Worm (Caenorhabditis elegans) whole organism, L2 larva: Measurements from ENCODE around the gene rps-5.
A peak's percentile ranks its signal among the peaks of the same experiment; 100 is the strongest.
"Not testable (repeated sequence)": the region's sequence is repeated elsewhere in the genome, so short reads cannot be mapped to it uniquely, and the experiment has no call there.

Source experiments
- C34F6.9 ChIP-seq: fragments of 150-350 bp; optimal IDR thresholded peaks from 2 replicates; lab custom pipeline; 2014; ENCODE audit warnings: missing biosample characterization, missing genetic modification characterization
- F13H6.1 ChIP-seq: sonication (generic microtip); optimal IDR thresholded peaks from 2 replicates; lab custom pipeline; 2016; ENCODE audit warnings: missing genetic modification characterization, missing compliant biosample characterization
- R02D3.7 ChIP-seq: fragments of 150-350 bp; optimal IDR thresholded peaks from 2 replicates; lab custom pipeline; 2014; ENCODE audit warnings: missing biosample characterization, missing genetic modification characterization
- Y55F3AM.14 ChIP-seq: fragments of 200-800 bp; sonication (Bioruptor generic); optimal IDR thresholded peaks from 2 replicates; lab custom pipeline; 2018; ENCODE audit warnings: mild to moderate bottlenecking, missing genetic modification characterization, missing compliant biosample characterization
- ZK546.5 ChIP-seq: sonication (generic microtip); optimal IDR thresholded peaks from 2 replicates; lab custom pipeline; 2017; ENCODE audit warnings: missing biosample characterization, missing genetic modification characterization
- alr-1 ChIP-seq: fragments of 150-350 bp; optimal IDR thresholded peaks from 2 replicates; lab custom pipeline; 2014; ENCODE audit warnings: missing biosample characterization, missing genetic modification characterization
- aly-2 ChIP-seq: fragments of 150-350 bp; optimal IDR thresholded peaks from 2 replicates; lab custom pipeline; 2014; ENCODE audit warnings: missing biosample characterization, missing genetic modification characterization
- ama-1 ChIP-seq: fragments of 150-350 bp; optimal IDR thresholded peaks from 2 replicates; lab custom pipeline; 2018; ENCODE audit warnings: inconsistent platforms
- ceh-82 ChIP-seq: fragments of 150-350 bp; optimal IDR thresholded peaks from 2 replicates; lab custom pipeline; 2014; ENCODE audit warnings: missing biosample characterization, missing genetic modification characterization
- crh-2 ChIP-seq: sonication (generic microtip); optimal IDR thresholded peaks from 2 replicates; lab custom pipeline; 2017; ENCODE audit warnings: missing biosample characterization, missing genetic modification characterization
- dmd-4 ChIP-seq: sonication (generic microtip); optimal IDR thresholded peaks from 2 replicates; lab custom pipeline; 2017; ENCODE audit warnings: missing biosample characterization, missing genetic modification characterization
- egl-27 ChIP-seq: sonication (generic microtip); optimal IDR thresholded peaks from 3 replicates; lab custom pipeline; 2017; ENCODE audit warnings: missing biosample characterization, missing genetic modification reagents, missing genetic modification characterization
- elt-1 ChIP-seq: fragments of 150-350 bp; optimal IDR thresholded peaks from 2 replicates; lab custom pipeline; 2014; ENCODE audit warnings: missing biosample characterization, missing genetic modification characterization
- elt-3 ChIP-seq: sonication (generic microtip); optimal IDR thresholded peaks from 2 replicates; lab custom pipeline; 2017; ENCODE audit warnings: missing biosample characterization, missing genetic modification characterization
- fos-1 ChIP-seq: fragments of 150-350 bp; optimal IDR thresholded peaks from 2 replicates; lab custom pipeline; 2014; ENCODE audit warnings: missing biosample characterization, missing genetic modification characterization
- lin-11 ChIP-seq: fragments of 150-350 bp; sonication (generic microtip); optimal IDR thresholded peaks from 2 replicates; lab custom pipeline; 2014; ENCODE audit warnings: missing biosample characterization, missing genetic modification characterization, inconsistent platforms, mixed read lengths
- lin-13 ChIP-seq: fragments of 150-350 bp; optimal IDR thresholded peaks from 2 replicates; lab custom pipeline; 2014; ENCODE audit warnings: missing biosample characterization, missing genetic modification reagents, missing genetic modification characterization
- lin-39 ChIP-seq: fragments of 150-350 bp; optimal IDR thresholded peaks from 2 replicates; lab custom pipeline; 2014; ENCODE audit warnings: missing biosample characterization, missing genetic modification reagents, missing genetic modification characterization
- lsy-2 ChIP-seq, 2 experiments: fragments of 150-350 bp in 1 of 2; sonication (generic microtip) in 1 of 2; optimal IDR thresholded peaks; 2 replicates each; lab custom pipeline; 2014 to 2017; ENCODE audit warnings: missing biosample characterization in 2 of 2, missing genetic modification characterization in 2 of 2
- mab-5 ChIP-seq: fragments of 150-350 bp; optimal IDR thresholded peaks from 2 replicates; lab custom pipeline; 2014; ENCODE audit warnings: missing biosample characterization, missing genetic modification characterization
- mbf-1 ChIP-seq: sonication (generic microtip); optimal IDR thresholded peaks from 2 replicates; lab custom pipeline; 2017; ENCODE audit warnings: missing biosample characterization, missing genetic modification characterization
- mdl-1 ChIP-seq, 2 experiments: fragments of 150-350 bp in 1 of 2; sonication (generic microtip) in 1 of 2; optimal IDR thresholded peaks; 2 replicates each; lab custom pipeline; 2017; ENCODE audit warnings: missing biosample characterization in 2 of 2, missing genetic modification characterization in 2 of 2
- nhr-10 ChIP-seq: sonication (generic microtip); optimal IDR thresholded peaks from 2 replicates; lab custom pipeline; 2017; ENCODE audit warnings: missing biosample characterization, missing genetic modification characterization
- nhr-11 ChIP-seq: fragments of 150-350 bp; optimal IDR thresholded peaks from 2 replicates; lab custom pipeline; 2014; ENCODE audit warnings: missing biosample characterization, missing genetic modification characterization
- nhr-12 ChIP-seq: fragments of 150-350 bp; optimal IDR thresholded peaks from 2 replicates; lab custom pipeline; 2014; ENCODE audit warnings: missing biosample characterization, missing genetic modification characterization
- nhr-21 ChIP-seq: fragments of 150-350 bp; optimal IDR thresholded peaks from 2 replicates; lab custom pipeline; 2014; ENCODE audit warnings: missing biosample characterization, missing genetic modification characterization
- nhr-23 ChIP-seq: fragments of 150-350 bp; optimal IDR thresholded peaks from 2 replicates; lab custom pipeline; 2014; ENCODE audit warnings: missing biosample characterization, missing genetic modification reagents, missing genetic modification characterization
- nhr-237 ChIP-seq: fragments of 150-350 bp; optimal IDR thresholded peaks from 2 replicates; lab custom pipeline; 2014; ENCODE audit warnings: missing biosample characterization, missing genetic modification characterization
- nhr-25 ChIP-seq: fragments of 150-350 bp; sonication (generic microtip); optimal IDR thresholded peaks from 3 replicates; lab custom pipeline; 2014; ENCODE audit warnings: missing biosample characterization, missing genetic modification characterization
- nhr-6 ChIP-seq: fragments of 150-350 bp; optimal IDR thresholded peaks from 2 replicates; lab custom pipeline; 2014; ENCODE audit warnings: missing biosample characterization, missing genetic modification characterization
- nhr-77 ChIP-seq: fragments of 150-350 bp; optimal IDR thresholded peaks from 2 replicates; lab custom pipeline; 2014; ENCODE audit warnings: missing biosample characterization, missing genetic modification characterization
- peb-1 ChIP-seq: fragments of 150-350 bp; optimal IDR thresholded peaks from 2 replicates; lab custom pipeline; 2014; ENCODE audit warnings: missing biosample characterization, missing genetic modification characterization
- skn-1 ChIP-seq: sonication (generic microtip); optimal IDR thresholded peaks from 2 replicates; lab custom pipeline; 2017; ENCODE audit warnings: missing biosample characterization, missing genetic modification characterization
- sma-3 ChIP-seq: sonication (generic microtip); optimal IDR thresholded peaks from 2 replicates; lab custom pipeline; 2016; ENCODE audit warnings: missing genetic modification reagents, missing genetic modification characterization, missing compliant biosample characterization
- sma-9 ChIP-seq, 2 experiments: fragments of 150-350 bp in 1 of 2; sonication (generic microtip) in 1 of 2; optimal IDR thresholded peaks; 2 replicates each; lab custom pipeline; 2014 to 2016; ENCODE audit warnings: missing genetic modification characterization in 2 of 2, mild to moderate bottlenecking in 1 of 2, missing biosample characterization in 1 of 2, missing compliant biosample characterization in 1 of 2, missing genetic modification reagents in 1 of 2, moderate library complexity in 1 of 2
- snpc-4 ChIP-seq: fragments of 150-350 bp; optimal IDR thresholded peaks from 2 replicates; lab custom pipeline; 2014; ENCODE audit warnings: missing biosample characterization, missing genetic modification characterization
- unc-39 ChIP-seq: fragments of 150-350 bp; optimal IDR thresholded peaks from 2 replicates; lab custom pipeline; 2014; ENCODE audit warnings: missing biosample characterization, missing genetic modification characterization
- unc-55 ChIP-seq: fragments of 150-350 bp; sonication (generic microtip); optimal IDR thresholded peaks from 3 replicates; lab custom pipeline; 2014; ENCODE audit warnings: missing biosample characterization, missing genetic modification reagents, missing genetic modification characterization
- unc-62 ChIP-seq: fragments of 150-350 bp; optimal IDR thresholded peaks from 2 replicates; lab custom pipeline; 2014; ENCODE audit warnings: missing biosample characterization, missing genetic modification reagents, missing genetic modification characterization
- zag-1 ChIP-seq: fragments of 150-350 bp; optimal IDR thresholded peaks from 2 replicates; lab custom pipeline; 2014; ENCODE audit warnings: missing biosample characterization, missing genetic modification characterization
- ztf-1 ChIP-seq: fragments of 200-800 bp; sonication (Bioruptor generic); conservative IDR thresholded peaks from 2 replicates; pipeline ENCODE4 v1.3.6; 2022; ENCODE audit warnings: missing genetic modification characterization, missing compliant biosample characterization
- ztf-11 ChIP-seq: sonication (generic microtip); optimal IDR thresholded peaks from 2 replicates; lab custom pipeline; 2017; ENCODE audit warnings: missing biosample characterization, missing genetic modification characterization
- ztf-4 ChIP-seq: fragments of 150-350 bp; optimal IDR thresholded peaks from 2 replicates; lab custom pipeline; 2014; ENCODE audit warnings: missing biosample characterization, missing genetic modification characterization

Gene rps-5

DNA sequence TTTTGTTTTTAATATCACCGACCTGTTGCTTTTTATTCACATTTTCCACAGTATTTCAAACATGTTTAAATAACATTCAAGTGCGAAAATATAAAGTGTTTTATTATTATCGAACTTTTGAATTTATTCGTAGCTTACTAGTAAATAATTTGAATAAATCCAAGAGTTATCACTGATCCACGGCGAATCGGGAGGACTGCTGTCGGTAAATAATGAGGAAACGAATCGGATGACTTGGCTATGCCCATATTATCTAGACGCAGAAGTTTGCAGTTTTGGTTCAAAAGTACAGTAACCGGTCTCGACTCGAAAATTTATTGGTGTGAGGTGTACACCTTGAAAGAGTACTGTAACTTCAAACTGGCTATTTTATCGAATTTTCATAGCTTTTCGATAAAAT is 45.7 kb upstream of the rps-5 start:
- no peak for TF ChIP-seq aly-2 (tag; lab: Kevin White, UChicago)
- no peak for TF ChIP-seq sma-9 (GFP tag; optimal IDR thresholded peaks at IDR 0.05; lab: Kevin White, UChicago)
- TF ChIP-seq sma-9 (tag; optimal IDR thresholded peaks at IDR 0.05; lab: Kevin White, UChicago) = no peak
- no peak for TF ChIP-seq C34F6.9 (tag; lab: Kevin White, UChicago)
- TF ChIP-seq mab-5 (tag; lab: Kevin White, UChicago) = no peak
- TF ChIP-seq sma-3 = no peak
- no peak for TF ChIP-seq F13H6.1
- no peak for TF ChIP-seq ZK546.5
- TF ChIP-seq zag-1 (tag; lab: Kevin White, UChicago) = no peak
- no peak for TF ChIP-seq nhr-11 (tag; lab: Kevin White, UChicago)
- no peak for TF ChIP-seq nhr-10 (tag; lab: Kevin White, UChicago)
- TF ChIP-seq unc-62 = no peak
- TF ChIP-seq ceh-82 (tag; lab: Kevin White, UChicago) = no peak
- TF ChIP-seq alr-1 (tag; lab: Kevin White, UChicago) = no peak
- no peak for TF ChIP-seq unc-39 (tag; lab: Kevin White, UChicago)
- TF ChIP-seq ztf-11 (tag; lab: Kevin White, UChicago) = no peak
- TF ChIP-seq lin-13 (GFP tag; lab: Kevin White, UChicago) = no peak
- no peak for TF ChIP-seq elt-1

- not testable (repeated sequence) for TF ChIP-seq lin-39; nhr-237 (tag; lab: Kevin White, UChicago); mdl-1 (tag; optimal IDR thresholded peaks at IDR 0.05; lab: Kevin White, UChicago)
- TF ChIP-seq, all 48 proteins: peak for 0; not testable (repeated sequence) for 48
These were observed 43.7 kb upstream of the rps-5 start, which contains the start of gene C08F8.3 for ce11 chrIV:11154425-11155114. Gene C08F8.3 (plus strand): TSS chrIV:11155044.

DNA sequence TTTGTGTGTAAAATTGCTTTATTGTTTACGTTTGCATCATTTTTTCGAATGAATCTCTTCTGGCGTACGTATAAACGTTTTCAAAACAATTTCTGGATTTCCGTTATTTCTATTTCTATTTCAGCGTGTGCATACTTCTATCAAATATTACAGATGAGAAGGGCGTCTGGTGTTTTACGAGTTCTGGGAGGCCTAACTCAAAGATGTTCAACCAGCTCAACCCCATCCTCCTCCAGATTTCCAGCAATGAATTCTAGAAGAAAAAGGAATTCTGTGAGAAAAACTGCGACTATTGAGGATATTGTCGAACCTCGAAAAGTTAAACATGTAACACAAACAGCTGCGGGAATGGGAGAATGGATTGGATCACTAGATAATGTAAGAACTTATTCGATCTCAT is 40.0 kb upstream of the rps-5 start, which contains the start of gene C08F8.2:
C08F8.2 (plus strand) TSS at position 154 of the 400 bp plus-strand sequence.
- no peak for TF ChIP-seq mdl-1 (tag; optimal IDR thresholded peaks at IDR 0.05; lab: Kevin White, UChicago)
- TF ChIP-seq skn-1 (tag; lab: Kevin White, UChicago) = no peak
- peak; percentile 1 for TF ChIP-seq ama-1 (lab: Kevin White, UChicago)
- TF ChIP-seq lsy-2 (tag; optimal IDR thresholded peaks at IDR 0.05; lab: Kevin White, UChicago) = peak in 1 of 2 experiments; percentile 37

ce11 chrIV:11149454-11150163 is 38.8 kb upstream of the rps-5 start, which contains the start of the genes F01G4.6 and pfd-1:
Gene F01G4.6 (minus strand): TSS chrIV:11149504.
Gene pfd-1 (plus strand): TSS chrIV:11150113.
- TF ChIP-seq ztf-1 (GFP tag; lab: Robert Waterston, UW) (no peak), dmd-4 (tag; lab: Kevin White, UChicago) (no peak), sma-9 (GFP tag; optimal IDR thresholded peaks at IDR 0.05; lab: Kevin White, UChicago) (peak; percentile 95), sma-9 (tag; optimal IDR thresholded peaks at IDR 0.05; lab: Kevin White, UChicago) (no peak), mab-5 (tag; lab: Kevin White, UChicago) (peak; percentile 73), lin-39 (no peak), crh-2 (tag; lab: Kevin White, UChicago) (peak; percentile 97), sma-3 (peak; percentile 96), ZK546.5 (peak; percentile 98), F13H6.1 (peak; percentile 91), nhr-12 (tag; lab: Kevin White, UChicago) (no peak), elt-1 (no peak), unc-39 (tag; lab: Kevin White, UChicago) (no peak), unc-62 (no peak), nhr-25 (tag; lab: Kevin White, UChicago) (peak; percentile 93), ceh-82 (tag; lab: Kevin White, UChicago) (peak; percentile 80), egl-27 (peak; percentile 86), mbf-1 (tag; lab: Kevin White, UChicago) (no peak), nhr-237 (tag; lab: Kevin White, UChicago) (peak; percentile 49), peb-1 (no peak), nhr-11 (tag; lab: Kevin White, UChicago) (no peak), R02D3.7 (peak; percentile 53), aly-2 (tag; lab: Kevin White, UChicago) (no peak), elt-3 (tag; lab: Kevin White, UChicago) (no peak), nhr-21 (peak; percentile 92), nhr-6 (tag; lab: Kevin White, UChicago) (peak; percentile 92), fos-1 (tag; lab: Kevin White, UChicago) (peak; percentile 81), lin-11 (tag; lab: Kevin White, UChicago) (peak; percentile 95), skn-1 (tag; lab: Kevin White, UChicago) (peak; percentile 62), ama-1 (lab: Kevin White, UChicago) (peak; percentile 36), snpc-4 (peak; percentile 72), nhr-23 (tag; lab: Kevin White, UChicago) (no peak), ztf-4 (tag; lab: Kevin White, UChicago) (peak; percentile 94), Y55F3AM.14 (peak; percentile 76), nhr-77 (tag; lab: Kevin White, UChicago) (no peak), unc-55 (GFP tag; lab: Kevin White, UChicago) (peak; percentile 98), nhr-10 (tag; lab: Kevin White, UChicago) (peak; percentile 69)
